Worm (Caenorhabditis elegans) whole organism, young adult: ENCODE results near the gene bath-27.
A peak's percentile ranks its signal among the peaks of the same experiment; 100 is the strongest.

Experiments
- F37B4.10 ChIP-seq: fragments of 200-800 bp; sonication (Bioruptor generic); IDR thresholded peaks from 2 replicates; pipeline ENCODE4 v1.3.6; 2022; ENCODE audit warnings: missing genetic modification characterization, missing compliant biosample characterization
- T07F8.4 ChIP-seq: sonication (generic microtip); optimal IDR thresholded peaks from 2 replicates; lab custom pipeline; 2016; ENCODE audit warnings: mild to moderate bottlenecking, missing genetic modification characterization, moderate library complexity, missing compliant biosample characterization
- atf-7 ChIP-seq: sonication (generic microtip); optimal IDR thresholded peaks from 2 replicates; lab custom pipeline; 2017; ENCODE audit warnings: mild to moderate bottlenecking, missing genetic modification characterization, missing compliant biosample characterization
- ccch-3 ChIP-seq: fragments of 200-800 bp; sonication (Bioruptor generic); optimal IDR thresholded peaks from 2 replicates; lab custom pipeline; 2018; ENCODE audit warnings: mild to moderate bottlenecking, missing genetic modification characterization, missing compliant biosample characterization
- dpl-1 ChIP-seq: fragments of 150-350 bp; optimal IDR thresholded peaks from 2 replicates; lab custom pipeline; 2014; ENCODE audit warnings: missing biosample characterization, missing genetic modification reagents, missing genetic modification characterization
- hsf-1 ChIP-seq: fragments of 200-800 bp; sonication (Bioruptor generic); IDR thresholded peaks from 2 replicates; pipeline ENCODE4 v1.3.6; 2022; ENCODE audit warnings: missing genetic modification reagents, missing genetic modification characterization, missing compliant biosample characterization
- lag-1 ChIP-seq: fragments of 200-800 bp; sonication (Bioruptor generic); IDR thresholded peaks from 2 replicates; pipeline ENCODE4 v1.3.6; 2022; ENCODE audit warnings: missing genetic modification reagents, missing genetic modification characterization, missing compliant biosample characterization
- lsl-1 ChIP-seq: fragments of 200-800 bp; sonication (Bioruptor generic); optimal IDR thresholded peaks from 2 replicates; lab custom pipeline; 2018; ENCODE audit warnings: mild to moderate bottlenecking, missing genetic modification characterization, moderate library complexity, missing compliant biosample characterization
- mes-4 ChIP-seq: sonication (generic microtip); optimal IDR thresholded peaks from 2 replicates; lab custom pipeline; 2016; ENCODE audit warnings: missing genotype, missing genetic modification characterization, missing compliant biosample characterization
- rcor-1 ChIP-seq: fragments of 200-800 bp; sonication (Bioruptor generic); IDR thresholded peaks from 2 replicates; pipeline ENCODE4 v1.3.6; 2022; ENCODE audit warnings: missing genetic modification reagents, missing genetic modification characterization, missing compliant biosample characterization
- tbp1 ChIP-seq: fragments of 200-800 bp; sonication (Bioruptor generic); optimal IDR thresholded peaks from 2 replicates; lab custom pipeline; 2018; ENCODE audit warnings: mild to moderate bottlenecking, missing genetic modification characterization, missing compliant biosample characterization
- ztf-6 ChIP-seq: fragments of 200-800 bp; sonication (Bioruptor generic); IDR thresholded peaks from 2 replicates; pipeline ENCODE4 v1.3.6; 2022; ENCODE audit warnings: missing genetic modification reagents, missing genetic modification characterization, missing compliant biosample characterization

DNA sequence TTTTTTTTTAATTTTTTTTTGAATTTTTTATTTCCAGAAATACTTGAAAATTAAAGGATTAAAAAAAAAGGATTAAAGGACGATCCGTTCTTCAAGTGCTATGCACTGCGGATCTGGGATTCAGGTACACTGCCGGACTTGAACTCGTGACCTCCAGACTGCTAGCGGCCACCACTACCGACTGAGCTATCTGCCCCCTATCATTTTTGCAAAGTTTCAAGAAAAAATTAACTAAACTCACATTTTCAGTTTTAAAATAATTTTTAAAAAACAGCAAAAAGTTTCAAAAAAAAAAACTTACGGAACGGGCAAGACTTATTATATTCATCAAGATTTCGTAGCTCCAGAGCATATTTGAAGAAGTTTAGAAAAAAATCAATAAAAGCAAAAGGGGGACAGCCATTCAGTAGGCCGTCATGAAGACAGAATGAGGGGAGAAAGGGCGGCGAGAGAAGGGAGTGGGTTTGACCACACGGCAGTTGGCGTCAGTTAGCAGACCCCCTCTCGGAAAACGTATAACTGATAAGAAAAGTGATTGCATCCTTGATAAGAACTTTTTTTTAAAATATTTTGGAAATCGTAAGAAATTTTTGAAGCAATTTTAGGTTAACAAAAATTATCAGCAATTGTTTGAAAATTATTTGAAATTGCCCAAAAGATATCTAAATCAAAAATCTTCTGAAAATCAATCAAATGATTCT, 47.8 kb upstream of the bath-27 start:
- peak; percentile 65 for TF ChIP-seq tbp1 (GFP tag; lab: Kevin White, UChicago)
- TF ChIP-seq dpl-1 (GFP tag; lab: Kevin White, UChicago) = no peak
- TF ChIP-seq F37B4.10 (GFP tag; lab: Robert Waterston, UW) = no peak
- TF ChIP-seq lag-1 = no peak
- no peak for TF ChIP-seq ztf-6
- no peak for TF ChIP-seq T07F8.4
- TF ChIP-seq ccch-3 (GFP tag; lab: Kevin White, UChicago) = no peak
- no peak for TF ChIP-seq mes-4 (tag; lab: Kevin White, UChicago)
- TF ChIP-seq lsl-1 (GFP tag; lab: Kevin White, UChicago) = no peak
- no peak for TF ChIP-seq hsf-1 (GFP tag; lab: Robert Waterston, UW)
- no peak; the same call in 1 of the 2 replicates for TF ChIP-seq rcor-1
- TF ChIP-seq atf-7 = no peak
